Worm (Caenorhabditis elegans) whole organism, L1 larva: Measurements from ENCODE around the gene pgl-2.

ENCODE experiments used
- C16A3.4 ChIP-seq: fragments of 150-350 bp; optimal IDR thresholded peaks from 2 replicates; lab custom pipeline; 2014; ENCODE audit warnings: missing biosample characterization, missing genetic modification characterization
- F16B12.6 ChIP-seq: fragments of 150-350 bp; optimal IDR thresholded peaks from 2 replicates; lab custom pipeline; 2014; ENCODE audit warnings: missing biosample characterization, missing genetic modification characterization
- alr-1 ChIP-seq: fragments of 200-800 bp; sonication (Bioruptor generic); optimal IDR thresholded peaks from 2 replicates; lab custom pipeline; 2018; ENCODE audit warnings: borderline replicate concordance, mild to moderate bottlenecking, missing genetic modification characterization, missing compliant biosample characterization
- aly-2 ChIP-seq: fragments of 150-350 bp; optimal IDR thresholded peaks from 2 replicates; lab custom pipeline; 2014; ENCODE audit warnings: missing biosample characterization, missing genetic modification characterization
- ama-1 ChIP-seq: fragments of 150-350 bp; optimal IDR thresholded peaks from 2 replicates; lab custom pipeline; 2014
- blmp-1 ChIP-seq: fragments of 150-350 bp; optimal IDR thresholded peaks from 2 replicates; lab custom pipeline; 2014; ENCODE audit warnings: missing biosample characterization, missing genetic modification characterization
- ceh-63 ChIP-seq: fragments of 200-800 bp; sonication (Bioruptor generic); optimal IDR thresholded peaks from 2 replicates; lab custom pipeline; 2018; ENCODE audit warnings: mild to moderate bottlenecking, missing genetic modification characterization, missing compliant biosample characterization
- ceh-8 ChIP-seq: fragments of 200-800 bp; sonication (Bioruptor generic); optimal IDR thresholded peaks from 2 replicates; lab custom pipeline; 2018; ENCODE audit warnings: mild to moderate bottlenecking, missing genetic modification characterization, moderate library complexity, missing compliant biosample characterization
- ceh-82 ChIP-seq, 3 experiments: fragments of 150-350 bp in 1 of 3; sonication (generic microtip) in 2 of 3; optimal IDR thresholded peaks; 2 replicates each; lab custom pipeline; 2014 to 2017; ENCODE audit warnings: missing biosample characterization in 3 of 3, missing genetic modification characterization in 3 of 3
- ceh-88 ChIP-seq: fragments of 200-800 bp; sonication (Bioruptor generic); IDR thresholded peaks from 2 replicates; pipeline ENCODE4 v1.3.6; 2022; ENCODE audit warnings: missing genetic modification characterization, missing compliant biosample characterization
- ceh-90 ChIP-seq: sonication (generic microtip); optimal IDR thresholded peaks from 2 replicates; lab custom pipeline; 2016; ENCODE audit warnings: missing genetic modification characterization, missing compliant biosample characterization
- dpl-1 ChIP-seq, 3 experiments: fragments of 150-350 bp in 2 of 3; sonication (generic microtip) in 1 of 3; optimal IDR thresholded peaks; 2 replicates each; lab custom pipeline; 2014 to 2017; ENCODE audit warnings: missing biosample characterization in 3 of 3, missing genetic modification characterization in 3 of 3, missing genetic modification reagents in 3 of 3
- dsc-1 ChIP-seq: sonication (generic microtip); optimal IDR thresholded peaks from 2 replicates; lab custom pipeline; 2016; ENCODE audit warnings: mild to moderate bottlenecking, missing genetic modification characterization, missing compliant biosample characterization
- efl-1 ChIP-seq, 4 experiments: fragments of 150-350 bp; optimal IDR thresholded peaks in 3 of 4; peaks in 1 of 4; 1 replicate in 1 of 4; 2 replicates in 3 of 4; lab custom pipeline; 2014; ENCODE audit warnings: missing biosample characterization in 2 of 4, missing genetic modification characterization in 2 of 4, missing genetic modification reagents in 2 of 4
- efl-3 ChIP-seq: fragments of 200-800 bp; sonication (Bioruptor generic); optimal IDR thresholded peaks from 2 replicates; lab custom pipeline; 2018; ENCODE audit warnings: mild to moderate bottlenecking, missing genetic modification characterization, missing compliant biosample characterization
- elt-2 ChIP-seq: sonication (generic microtip); optimal IDR thresholded peaks from 2 replicates; lab custom pipeline; 2016; ENCODE audit warnings: missing genetic modification characterization, mild to moderate bottlenecking, inconsistent platforms, missing compliant biosample characterization, missing genetic modification reagents
- elt-3 ChIP-seq, 6 experiments: fragments of 150-350 bp in 1 of 6; sonication (generic microtip); optimal IDR thresholded peaks; 2 replicates each; lab custom pipeline; 2017 to 2018; ENCODE audit warnings: missing biosample characterization in 6 of 6, missing genetic modification characterization in 6 of 6, inconsistent platforms in 1 of 6
- ets-5 ChIP-seq: fragments of 200-800 bp; sonication (Bioruptor generic); IDR thresholded peaks from 2 replicates; pipeline ENCODE4 v1.3.6; 2022; ENCODE audit warnings: missing genetic modification characterization, missing compliant biosample characterization
- fos-1 ChIP-seq: fragments of 150-350 bp; optimal IDR thresholded peaks from 2 replicates; lab custom pipeline; 2014; ENCODE audit warnings: missing biosample characterization, missing genetic modification characterization
- hlh-4 ChIP-seq: sonication (generic microtip); optimal IDR thresholded peaks from 2 replicates; lab custom pipeline; 2016; ENCODE audit warnings: mild to moderate bottlenecking, missing genetic modification characterization, missing compliant biosample characterization
- hpl-2 ChIP-seq: fragments of 150-350 bp; optimal IDR thresholded peaks from 2 replicates; lab custom pipeline; 2014; ENCODE audit warnings: missing biosample characterization, missing genetic modification reagents, missing genetic modification characterization
- irx-1 ChIP-seq: sonication (generic microtip); optimal IDR thresholded peaks from 2 replicates; lab custom pipeline; 2016; ENCODE audit warnings: missing genetic modification characterization, missing compliant biosample characterization
- lin-13 ChIP-seq: fragments of 150-350 bp; optimal IDR thresholded peaks from 2 replicates; lab custom pipeline; 2014; ENCODE audit warnings: missing biosample characterization, missing genetic modification reagents, missing genetic modification characterization
- lin-14 ChIP-seq: fragments of 200-800 bp; sonication (Bioruptor generic); optimal IDR thresholded peaks from 2 replicates; lab custom pipeline; 2018; ENCODE audit warnings: mild to moderate bottlenecking, missing genetic modification characterization, moderate library complexity, missing compliant biosample characterization
- lin-35 ChIP-seq, 2 experiments: fragments of 150-350 bp; optimal IDR thresholded peaks; 2 replicates each; lab custom pipeline; 2014; ENCODE audit warnings: missing biosample characterization in 2 of 2, missing genetic modification characterization in 2 of 2, missing genetic modification reagents in 2 of 2
- lsy-2 ChIP-seq, 2 experiments: fragments of 150-350 bp; optimal IDR thresholded peaks; 2 replicates each; lab custom pipeline; 2014; ENCODE audit warnings: missing biosample characterization in 2 of 2, missing genetic modification characterization in 2 of 2
- mab-9 ChIP-seq: fragments of 200-800 bp; sonication (Bioruptor generic); IDR thresholded peaks from 2 replicates; pipeline ENCODE4 v1.3.6; 2022; ENCODE audit warnings: missing genetic modification reagents, missing genetic modification characterization, missing compliant biosample characterization
- mdl-1 ChIP-seq, 2 experiments: fragments of 150-350 bp; optimal IDR thresholded peaks; 2 replicates each; lab custom pipeline; 2014 to 2017; ENCODE audit warnings: missing biosample characterization in 2 of 2, missing genetic modification characterization in 2 of 2, inconsistent platforms in 1 of 2
- mef-2 ChIP-seq: fragments of 150-350 bp; optimal IDR thresholded peaks from 2 replicates; lab custom pipeline; 2014; ENCODE audit warnings: missing biosample characterization, missing genetic modification characterization
- mep-1 ChIP-seq: fragments of 150-350 bp; optimal IDR thresholded peaks from 2 replicates; lab custom pipeline; 2014; ENCODE audit warnings: missing biosample characterization, missing genetic modification characterization
- nhr-12 ChIP-seq: sonication (generic microtip); optimal IDR thresholded peaks from 2 replicates; lab custom pipeline; 2017; ENCODE audit warnings: missing biosample characterization, missing genetic modification characterization
- nhr-19 ChIP-seq: fragments of 200-800 bp; sonication (Bioruptor generic); conservative IDR thresholded peaks from 2 replicates; pipeline ENCODE4 v1.3.6; 2022; ENCODE audit warnings: missing genetic modification characterization, missing compliant biosample characterization
- nhr-20 ChIP-seq: sonication (generic microtip); optimal IDR thresholded peaks from 2 replicates; lab custom pipeline; 2016; ENCODE audit warnings: mild to moderate bottlenecking, missing genetic modification characterization, missing compliant biosample characterization
- nhr-237 ChIP-seq: fragments of 150-350 bp; optimal IDR thresholded peaks from 2 replicates; lab custom pipeline; 2014; ENCODE audit warnings: missing biosample characterization, missing genetic modification characterization
- nhr-28 ChIP-seq: fragments of 150-350 bp; optimal IDR thresholded peaks from 2 replicates; lab custom pipeline; 2014; ENCODE audit warnings: missing biosample characterization, missing genetic modification characterization
- nhr-71 ChIP-seq: sonication (generic microtip); optimal IDR thresholded peaks from 2 replicates; lab custom pipeline; 2016; ENCODE audit warnings: mild to moderate bottlenecking, missing genetic modification characterization, moderate library complexity, missing compliant biosample characterization
- nhr-84 ChIP-seq: sonication (generic microtip); optimal IDR thresholded peaks from 2 replicates; lab custom pipeline; 2017; ENCODE audit warnings: missing biosample characterization, missing genetic modification characterization
- nhr-85 ChIP-seq: sonication (generic microtip); peaks from one replicate; lab custom pipeline; 2016; ENCODE audit warnings: missing genetic modification characterization, inconsistent platforms, missing compliant biosample characterization
- pax-3 ChIP-seq: fragments of 200-800 bp; sonication (Bioruptor generic); optimal IDR thresholded peaks from 2 replicates; lab custom pipeline; 2018; ENCODE audit warnings: mild to moderate bottlenecking, missing genetic modification characterization, moderate library complexity, missing compliant biosample characterization
- pqm-1 ChIP-seq: sonication (generic microtip); optimal IDR thresholded peaks from 3 replicates; lab custom pipeline; 2017; ENCODE audit warnings: missing biosample characterization, missing genetic modification characterization
- skn-1 ChIP-seq: fragments of 150-350 bp; optimal IDR thresholded peaks from 2 replicates; lab custom pipeline; 2014; ENCODE audit warnings: missing biosample characterization, missing genetic modification characterization
- snu-23 ChIP-seq: sonication (generic microtip); optimal IDR thresholded peaks from 2 replicates; lab custom pipeline; 2016; ENCODE audit warnings: missing genetic modification characterization, missing compliant biosample characterization
- sox-4 ChIP-seq: sonication (generic microtip); optimal IDR thresholded peaks from 2 replicates; lab custom pipeline; 2016; ENCODE audit warnings: missing genetic modification characterization, missing compliant biosample characterization
- swsn-7 ChIP-seq: sonication (generic microtip); optimal IDR thresholded peaks from 2 replicates; lab custom pipeline; 2016; ENCODE audit warnings: missing genetic modification characterization, missing compliant biosample characterization
- tbx-2 ChIP-seq: sonication (generic microtip); optimal IDR thresholded peaks from 2 replicates; lab custom pipeline; 2016; ENCODE audit warnings: missing genetic modification characterization, missing compliant biosample characterization
- tlp-1 ChIP-seq: fragments of 150-350 bp; optimal IDR thresholded peaks from 2 replicates; lab custom pipeline; 2014; ENCODE audit warnings: missing biosample characterization, missing genetic modification characterization
- unc-30 ChIP-seq: sonication (generic microtip); optimal IDR thresholded peaks from 2 replicates; lab custom pipeline; 2017; ENCODE audit warnings: missing biosample characterization, missing genetic modification characterization
- unc-98 ChIP-seq: fragments of 200-800 bp; sonication (Bioruptor generic); IDR thresholded peaks from 2 replicates; pipeline ENCODE4 v1.3.6; 2022; ENCODE audit warnings: missing genetic modification characterization, missing compliant biosample characterization

The pgl-2 gene

DNA sequence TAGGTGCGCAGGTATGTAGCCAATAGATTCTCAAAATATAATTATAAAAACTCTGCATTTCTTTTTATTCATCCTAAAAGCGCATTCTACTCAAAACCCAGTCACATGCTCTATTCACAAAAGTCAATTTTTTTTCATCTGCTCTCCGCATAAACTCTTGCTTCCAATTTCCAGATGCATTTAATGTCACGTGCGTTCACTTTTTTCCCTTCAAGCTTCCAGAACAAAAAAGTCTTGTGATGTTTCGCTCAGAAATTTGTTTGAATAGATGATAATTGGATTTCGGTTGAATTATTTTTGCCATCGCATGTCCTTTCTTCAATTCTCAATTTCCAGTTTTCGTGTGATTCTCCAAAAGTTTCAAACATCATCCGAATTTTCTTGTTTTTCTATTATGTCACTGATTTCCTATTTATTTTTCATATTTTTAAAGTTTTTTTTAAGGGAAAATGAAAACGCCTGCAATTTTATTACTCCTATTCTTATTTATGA is 10.3 kb downstream of the pgl-2 start, which contains the start of gene F22B7.1 (continued):
- no peak for TF ChIP-seq ceh-88
- TF ChIP-seq nhr-84 (tag; lab: Kevin White, UChicago) = no peak
- TF ChIP-seq F16B12.6 = no peak
- TF ChIP-seq efl-1 (optimal IDR thresholded peaks at IDR 0.05; lab: Kevin White, UChicago) = no peak
- TF ChIP-seq efl-1 (GFP tag; optimal IDR thresholded peaks at IDR 0.05 in 1 of 2; lab: Kevin White, UChicago) = no peak
- no peak for TF ChIP-seq ceh-90
- no peak for TF ChIP-seq unc-30 (tag; lab: Kevin White, UChicago)
- no peak for TF ChIP-seq nhr-19 (GFP tag; lab: Robert Waterston, UW)
- TF ChIP-seq mef-2 (tag; lab: Kevin White, UChicago) = no peak
- TF ChIP-seq nhr-71 (tag; lab: Kevin White, UChicago) = peak; percentile 54
- peak; percentile 55 for TF ChIP-seq sox-4 (tag; lab: Kevin White, UChicago)
- no peak for TF ChIP-seq pax-3 (tag; lab: Kevin White, UChicago)
- no peak for TF ChIP-seq lin-13 (GFP tag; lab: Kevin White, UChicago)
- TF ChIP-seq alr-1 = no peak
- TF ChIP-seq aly-2 (tag; lab: Kevin White, UChicago) = no peak
- TF ChIP-seq pqm-1 (tag; lab: Kevin White, UChicago) = no peak
- TF ChIP-seq elt-2 (tag; lab: Kevin White, UChicago) = no peak
- peak; percentile 14 for TF ChIP-seq dsc-1 (tag; lab: Kevin White, UChicago)
- TF ChIP-seq snu-23 = no peak
- TF ChIP-seq C16A3.4 = no peak
- no peak for TF ChIP-seq nhr-12
- no peak for TF ChIP-seq ama-1 (lab: Kevin White, UChicago)
- no peak for TF ChIP-seq tlp-1 (tag; lab: Kevin White, UChicago)
- TF ChIP-seq, all 84 proteins: peak for 9

DNA sequence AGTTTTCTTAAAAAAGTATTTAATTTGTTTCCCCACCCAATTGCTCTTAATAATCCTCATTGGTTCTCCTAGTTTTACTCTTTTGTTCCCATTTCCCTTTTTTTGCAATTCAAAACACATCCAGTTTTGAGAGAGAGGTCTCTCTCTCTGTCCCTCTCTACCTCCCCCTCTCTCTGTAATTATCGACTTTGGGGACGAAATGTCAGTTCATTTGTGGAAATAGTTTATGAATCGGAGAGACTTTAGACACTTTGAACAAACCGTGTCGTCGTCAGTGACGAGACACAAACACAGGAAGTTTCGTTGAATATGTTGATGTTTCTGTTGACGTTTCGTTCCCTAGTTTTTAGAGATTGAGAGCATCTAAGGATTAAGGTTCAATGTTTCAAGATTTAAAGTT is 12.1 kb downstream of the pgl-2 start:
- no peak for TF ChIP-seq skn-1 (tag; lab: Kevin White, UChicago)
- no peak for TF ChIP-seq ets-5
- peak; percentile 1 for TF ChIP-seq nhr-71 (tag; lab: Kevin White, UChicago)
- TF ChIP-seq ama-1 (lab: Kevin White, UChicago) = no peak
- no peak for TF ChIP-seq aly-2 (tag; lab: Kevin White, UChicago)
- TF ChIP-seq swsn-7 (tag; lab: Kevin White, UChicago) = no peak
- TF ChIP-seq efl-1 (optimal IDR thresholded peaks at IDR 0.05; lab: Kevin White, UChicago) = peak in 1 of 2 experiments; percentile 17
- no peak for TF ChIP-seq efl-1 (GFP tag; optimal IDR thresholded peaks at IDR 0.05 in 1 of 2; lab: Kevin White, UChicago)
- peak; percentile 45 for TF ChIP-seq lin-14 (GFP tag; lab: Kevin White, UChicago)
- TF ChIP-seq snu-23 = peak; percentile 28
- peak; percentile 59 for TF ChIP-seq blmp-1
- no peak for TF ChIP-seq lin-35 (GFP tag; optimal IDR thresholded peaks at IDR 0.05; lab: Kevin White, UChicago)
- TF ChIP-seq mep-1 = peak; percentile 1
- peak; percentile 60 for TF ChIP-seq nhr-85 (tag; lab: Kevin White, UChicago)
- peak in 1 of 2 experiments; percentile 3 for TF ChIP-seq lsy-2 (tag; optimal IDR thresholded peaks at IDR 0.05; lab: Kevin White, UChicago)
- TF ChIP-seq mef-2 (tag; lab: Kevin White, UChicago) = no peak

DNA sequence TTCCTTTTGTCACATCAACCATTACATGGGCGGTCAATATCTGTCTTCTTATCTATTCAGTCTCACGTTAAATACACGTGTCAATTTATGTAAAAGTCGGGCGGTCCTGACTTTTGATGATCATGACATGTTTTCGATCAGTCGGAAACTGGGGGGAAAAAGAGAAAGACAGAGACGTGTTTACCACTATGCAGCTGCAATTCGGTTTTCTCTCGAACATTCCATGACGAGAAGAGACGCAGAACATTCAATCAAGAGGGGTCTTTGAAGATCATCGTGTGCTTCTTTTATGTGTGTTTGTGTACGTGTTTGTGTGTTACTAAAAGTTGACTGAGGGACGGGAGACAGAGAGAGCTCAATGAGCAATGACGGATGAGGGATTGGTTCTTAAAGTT is 16.9 kb downstream of the pgl-2 start:
- TF ChIP-seq efl-3 (no peak), tbx-2 (peak; percentile 91), fos-1 (tag; lab: Kevin White, UChicago) (peak; percentile 83), mdl-1 (tag; optimal IDR thresholded peaks at IDR 0.05; lab: Kevin White, UChicago) (peak in 1 of 2 experiments; percentile 95), nhr-84 (tag; lab: Kevin White, UChicago) (peak; percentile 80), elt-3 (tag; optimal IDR thresholded peaks at IDR 0.05; lab: Kevin White, UChicago) (peak in 5 of 6 experiments; percentile 63 to 95 (median 91)), aly-2 (tag; lab: Kevin White, UChicago) (peak; percentile 32), F16B12.6 (no peak), efl-1 (optimal IDR thresholded peaks at IDR 0.05; lab: Kevin White, UChicago) (peak; percentile 57 to 65), efl-1 (GFP tag; optimal IDR thresholded peaks at IDR 0.05 in 1 of 2; lab: Kevin White, UChicago) (peak; percentile 47 to 95), dpl-1 (GFP tag; optimal IDR thresholded peaks at IDR 0.05; lab: Kevin White, UChicago) (peak; percentile 38 to 68 (median 57)), irx-1 (tag; lab: Kevin White, UChicago) (peak; percentile 83), tlp-1 (tag; lab: Kevin White, UChicago) (no peak), mab-9 (GFP tag; lab: Robert Waterston, UW) (peak; percentile 62; the same call in 1 of the 2 replicates), mef-2 (tag; lab: Kevin White, UChicago) (peak; percentile 87), ama-1 (lab: Kevin White, UChicago) (peak; percentile 91), ceh-63 (GFP tag; lab: Kevin White, UChicago) (no peak), nhr-237 (tag; lab: Kevin White, UChicago) (peak; percentile 66), hpl-2 (GFP tag; lab: Kevin White, UChicago) (peak; percentile 68), nhr-20 (tag; lab: Kevin White, UChicago) (peak; percentile 98), unc-98 (peak; percentile 44), mep-1 (peak; percentile 96), ceh-8 (GFP tag; lab: Kevin White, UChicago) (no peak), nhr-28 (no peak), ceh-82 (tag; optimal IDR thresholded peaks at IDR 0.05; lab: Kevin White, UChicago) (peak; percentile 24 to 56 (median 47)), hlh-4 (tag; lab: Kevin White, UChicago) (no peak), alr-1 (no peak)
